Worm (Caenorhabditis elegans) whole organism, mixed stage, embryonic: Measurements from ENCODE around the gene C32D5.11.

Source experiments
- M03D4.4 ChIP-seq: sonication (generic microtip); optimal IDR thresholded peaks from 2 replicates; lab custom pipeline; 2017; ENCODE audit warnings: mild to moderate bottlenecking, missing genetic modification characterization, missing compliant biosample characterization
- bed-3 ChIP-seq: fragments of 200-800 bp; sonication (Bioruptor generic); optimal IDR thresholded peaks from 3 replicates; lab custom pipeline; 2018; ENCODE audit warnings: mild to moderate bottlenecking, missing genetic modification characterization, moderate library complexity, missing compliant biosample characterization
- ceh-39 ChIP-seq: fragments of 150-350 bp; optimal IDR thresholded peaks from 2 replicates; lab custom pipeline; 2014; ENCODE audit warnings: missing biosample characterization, missing genetic modification characterization
- ceh-43 ChIP-seq: fragments of 200-800 bp; sonication (Bioruptor generic); optimal IDR thresholded peaks from 2 replicates; lab custom pipeline; 2018; ENCODE audit warnings: mild to moderate bottlenecking, missing genetic modification characterization, moderate library complexity, missing compliant biosample characterization
- ceh-83 ChIP-seq: fragments of 200-800 bp; sonication (Bioruptor generic); optimal IDR thresholded peaks from 2 replicates; lab custom pipeline; 2018; ENCODE audit warnings: mild to moderate bottlenecking, missing genetic modification characterization, missing compliant biosample characterization
- ces-1 ChIP-seq: fragments of 150-350 bp; optimal IDR thresholded peaks from 2 replicates; lab custom pipeline; 2014; ENCODE audit warnings: missing biosample characterization, missing genetic modification reagents, missing genetic modification characterization
- drap-1 ChIP-seq: fragments of 200-800 bp; sonication (Bioruptor generic); optimal IDR thresholded peaks from 3 replicates; lab custom pipeline; 2018; ENCODE audit warnings: mild to moderate bottlenecking, missing genetic modification characterization, missing compliant biosample characterization
- flh-1 ChIP-seq: fragments of 200-800 bp; sonication (Bioruptor generic); optimal IDR thresholded peaks from 2 replicates; lab custom pipeline; 2018; ENCODE audit warnings: mild to moderate bottlenecking, missing genetic modification characterization, moderate library complexity, missing compliant biosample characterization
- ham-2 ChIP-seq: fragments of 200-800 bp; sonication (Bioruptor generic); optimal IDR thresholded peaks from 2 replicates; lab custom pipeline; 2018; ENCODE audit warnings: mild to moderate bottlenecking, missing genetic modification characterization, missing compliant biosample characterization
- hlh-1 ChIP-seq: fragments of 150-350 bp; optimal IDR thresholded peaks from 2 replicates; lab custom pipeline; 2014; ENCODE audit warnings: missing biosample characterization, missing genetic modification reagents, missing genetic modification characterization
- lin-13 ChIP-seq: fragments of 150-350 bp; optimal IDR thresholded peaks from 2 replicates; lab custom pipeline; 2014; ENCODE audit warnings: missing biosample characterization, missing genetic modification characterization
- lin-32 ChIP-seq: fragments of 200-800 bp; sonication (Bioruptor generic); optimal IDR thresholded peaks from 2 replicates; lab custom pipeline; 2018; ENCODE audit warnings: mild to moderate bottlenecking, missing genetic modification characterization, missing compliant biosample characterization
- lsy-2 ChIP-seq: fragments of 150-350 bp; optimal IDR thresholded peaks from 2 replicates; lab custom pipeline; 2014; ENCODE audit warnings: missing biosample characterization, missing genetic modification characterization
- mab-5 ChIP-seq: fragments of 150-350 bp; optimal IDR thresholded peaks from 2 replicates; lab custom pipeline; 2014; ENCODE audit warnings: missing biosample characterization, missing genetic modification characterization
- mep-1 ChIP-seq: fragments of 150-350 bp; optimal IDR thresholded peaks from 2 replicates; lab custom pipeline; 2017; ENCODE audit warnings: missing biosample characterization, missing genetic modification reagents, missing genetic modification characterization, inconsistent platforms
- mls-2 ChIP-seq: sonication (generic microtip); optimal IDR thresholded peaks from 2 replicates; lab custom pipeline; 2016; ENCODE audit warnings: mild to moderate bottlenecking, missing genetic modification characterization, moderate library complexity, missing compliant biosample characterization
- nhr-12 ChIP-seq: fragments of 150-350 bp; optimal IDR thresholded peaks from 2 replicates; lab custom pipeline; 2014; ENCODE audit warnings: missing biosample characterization, missing genetic modification characterization
- nhr-237 ChIP-seq: fragments of 150-350 bp; optimal IDR thresholded peaks from 2 replicates; lab custom pipeline; 2014; ENCODE audit warnings: missing biosample characterization, missing genetic modification characterization
- nhr-28 ChIP-seq: fragments of 150-350 bp; optimal IDR thresholded peaks from 2 replicates; lab custom pipeline; 2014; ENCODE audit warnings: missing biosample characterization, missing genetic modification characterization
- pha-4 ChIP-seq: fragments of 150-350 bp; optimal IDR thresholded peaks from 2 replicates; lab custom pipeline; 2018; ENCODE audit warnings: missing biosample characterization, missing genetic modification reagents, missing genetic modification characterization
- sem-2 ChIP-seq: fragments of 200-800 bp; sonication (Bioruptor generic); optimal IDR thresholded peaks from 2 replicates; lab custom pipeline; 2018; ENCODE audit warnings: mild to moderate bottlenecking, missing genetic modification characterization, missing compliant biosample characterization
- sptf-1 ChIP-seq: sonication (generic microtip); optimal IDR thresholded peaks from 2 replicates; lab custom pipeline; 2017; ENCODE audit warnings: mild to moderate bottlenecking, missing genetic modification characterization, moderate library complexity, missing compliant biosample characterization
- tbx-8 ChIP-seq: fragments of 200-800 bp; sonication (Bioruptor generic); optimal IDR thresholded peaks from 2 replicates; lab custom pipeline; 2018; ENCODE audit warnings: mild to moderate bottlenecking, missing genetic modification characterization, moderate library complexity, missing compliant biosample characterization
- unc-120 ChIP-seq: sonication (generic microtip); optimal IDR thresholded peaks from 2 replicates; lab custom pipeline; 2017; ENCODE audit warnings: missing genetic modification characterization, missing compliant biosample characterization; ENCODE audit not compliant: poor library complexity, severe bottlenecking
- unc-39 ChIP-seq: fragments of 150-350 bp; optimal IDR thresholded peaks from 2 replicates; lab custom pipeline; 2014; ENCODE audit warnings: missing biosample characterization, missing genetic modification characterization
- unc-62 ChIP-seq: fragments of 150-350 bp; optimal IDR thresholded peaks from 2 replicates; lab custom pipeline; 2014; ENCODE audit warnings: missing biosample characterization, missing genetic modification reagents, missing genetic modification characterization
- zip-8 ChIP-seq: fragments of 150-350 bp; optimal IDR thresholded peaks from 2 replicates; lab custom pipeline; 2014; ENCODE audit warnings: missing biosample characterization, missing genetic modification characterization
- ztf-11 ChIP-seq: fragments of 150-350 bp; optimal IDR thresholded peaks from 2 replicates; lab custom pipeline; 2014; ENCODE audit warnings: missing biosample characterization, missing genetic modification characterization

C32D5.11 gene

DNA sequence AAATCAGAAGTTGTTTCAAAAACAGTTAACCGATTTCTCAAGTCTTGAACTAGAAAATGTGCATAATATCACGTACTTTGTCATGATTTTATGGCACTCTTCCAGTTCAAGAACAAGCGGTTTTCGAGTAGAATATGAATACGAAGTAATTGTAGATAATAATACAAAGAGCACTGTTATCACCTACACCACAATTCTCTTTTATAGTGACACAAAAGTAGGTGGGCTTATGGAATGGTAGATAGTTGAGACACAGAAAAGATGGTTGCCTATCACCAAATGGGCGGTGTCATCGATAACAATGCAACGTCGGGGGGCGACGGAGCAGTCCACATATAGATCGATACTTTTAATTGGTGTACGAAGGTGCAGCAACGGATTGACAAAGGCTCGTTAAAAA lies 26.6 kb downstream of the C32D5.11 start:
- TF ChIP-seq nhr-12 (tag; lab: Kevin White, UChicago) (no peak), sem-2 (GFP tag; lab: Kevin White, UChicago) (no peak), ham-2 (GFP tag; lab: Kevin White, UChicago) (no peak), nhr-28 (tag; lab: Kevin White, UChicago) (no peak), pha-4 (tag; lab: Kevin White, UChicago) (no peak), bed-3 (GFP tag; lab: Kevin White, UChicago) (no peak), mep-1 (tag; lab: Kevin White, UChicago) (no peak), drap-1 (no peak), hlh-1 (no peak), M03D4.4 (tag; lab: Kevin White, UChicago) (no peak), lsy-2 (tag; lab: Kevin White, UChicago) (no peak), ceh-83 (GFP tag; lab: Kevin White, UChicago) (no peak), unc-62 (GFP tag; lab: Kevin White, UChicago) (no peak), mab-5 (tag; lab: Kevin White, UChicago) (no peak), mls-2 (tag; lab: Kevin White, UChicago) (no peak), ceh-43 (GFP tag; lab: Kevin White, UChicago) (no peak), sptf-1 (no peak), ceh-39 (no peak), flh-1 (GFP tag; lab: Kevin White, UChicago) (no peak)

DNA sequence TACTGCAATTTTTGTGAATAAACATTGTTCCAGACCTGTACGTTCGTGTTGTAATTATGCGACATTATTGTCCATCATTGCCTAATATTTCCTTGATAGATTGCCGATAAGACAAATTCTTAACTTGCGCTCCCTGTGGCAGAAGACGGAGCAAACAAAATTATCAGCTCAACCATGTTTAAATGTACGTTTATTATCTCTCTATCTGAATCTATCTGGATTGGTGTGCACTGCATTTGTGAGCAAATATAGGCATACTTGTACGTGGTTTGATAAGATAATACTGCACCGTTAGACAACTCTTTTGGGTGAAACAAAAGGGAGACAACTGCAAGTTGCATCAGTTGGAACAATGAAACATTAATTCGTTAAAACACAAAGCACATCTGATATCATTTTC lies 27.9 kb downstream of the C32D5.11 start:
- no peak for TF ChIP-seq flh-1 (GFP tag; lab: Kevin White, UChicago)
- TF ChIP-seq mep-1 (tag; lab: Kevin White, UChicago) = no peak
- no peak for TF ChIP-seq unc-39 (tag; lab: Kevin White, UChicago)
- no peak for TF ChIP-seq zip-8 (tag; lab: Kevin White, UChicago)
- TF ChIP-seq, all 35 proteins: peak for 0

DNA sequence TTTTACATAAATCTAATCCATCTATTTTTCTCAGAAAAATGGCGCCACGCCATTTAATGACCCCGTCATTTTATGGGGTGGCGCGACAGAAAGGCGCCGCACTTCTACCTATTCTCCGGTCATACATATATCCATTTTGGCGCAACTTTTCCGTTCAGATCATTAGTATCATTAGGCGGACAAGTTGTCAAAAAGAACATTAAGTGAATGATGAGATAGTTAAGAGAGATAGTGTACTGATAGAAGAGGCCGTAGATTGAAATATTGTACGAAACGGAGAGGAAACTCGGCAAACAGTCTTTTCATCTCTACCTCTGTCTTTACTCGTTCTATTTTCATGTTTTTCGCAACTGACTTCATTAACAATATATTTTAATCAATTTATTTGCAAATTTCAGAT lies 31.2 kb downstream of the C32D5.11 start, which contains the start of gene sma-6:
Gene sma-6, plus strand, starts transcription at position 399 of the 400 bp plus-strand sequence.
- TF ChIP-seq ztf-11 (no peak), mls-2 (tag; lab: Kevin White, UChicago) (no peak), ceh-83 (GFP tag; lab: Kevin White, UChicago) (no peak), mep-1 (tag; lab: Kevin White, UChicago) (no peak), ces-1 (GFP tag; lab: Kevin White, UChicago) (no peak), unc-120 (tag; lab: Kevin White, UChicago) (no peak), mab-5 (tag; lab: Kevin White, UChicago) (no peak), zip-8 (tag; lab: Kevin White, UChicago) (no peak)

DNA sequence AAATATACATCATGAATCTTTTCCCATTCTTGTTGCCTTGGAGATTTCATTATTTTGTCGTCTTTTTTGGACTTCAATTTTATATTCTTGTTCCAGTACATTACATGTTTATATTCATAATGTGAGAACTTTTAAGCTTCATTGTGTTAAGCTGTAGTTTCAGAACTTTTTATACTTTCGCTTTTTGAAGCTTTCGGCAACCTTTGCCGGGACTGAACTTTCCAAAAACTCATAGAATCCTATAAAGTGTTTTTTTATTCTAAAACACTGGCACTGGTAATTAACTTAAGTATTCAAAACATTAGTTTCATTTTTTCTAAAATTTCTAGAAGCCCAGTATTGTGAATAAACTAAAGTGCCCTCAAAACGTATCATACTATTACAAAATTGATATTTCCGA lies 32.3 kb downstream of the C32D5.11 start, which contains the start of gene C32D5.4:
Gene C32D5.4, minus strand, starts transcription at position 101 of the 400 bp plus-strand sequence.
- no peak for TF ChIP-seq nhr-237 (tag; lab: Kevin White, UChicago)
- TF ChIP-seq pha-4 (tag; lab: Kevin White, UChicago) = no peak
- TF ChIP-seq ceh-39 = no peak
- TF ChIP-seq unc-39 (tag; lab: Kevin White, UChicago) = no peak
- no peak for TF ChIP-seq lin-32 (GFP tag; lab: Kevin White, UChicago)
- no peak for TF ChIP-seq zip-8 (tag; lab: Kevin White, UChicago)
- TF ChIP-seq hlh-1 = no peak

DNA sequence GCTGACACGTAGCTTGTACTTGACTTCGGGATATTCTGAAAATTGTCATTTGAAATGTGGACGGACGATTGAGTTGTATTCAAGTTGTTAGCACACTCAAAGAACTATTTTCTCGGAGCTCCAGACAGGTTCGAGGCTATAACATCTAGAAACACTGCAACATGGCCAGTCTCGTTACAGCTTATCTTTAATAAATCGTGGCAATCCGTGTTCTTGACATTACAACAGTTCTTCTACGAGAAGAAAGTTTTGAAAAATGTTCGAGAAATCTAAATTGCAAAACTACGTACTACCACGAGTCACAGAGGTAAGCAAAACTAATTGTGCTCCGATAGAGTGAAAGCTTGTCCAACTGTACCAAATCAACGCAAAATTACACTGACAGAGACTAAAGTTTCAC lies 33.2 kb downstream of the C32D5.11 start:
- no peak for TF ChIP-seq lin-13
- TF ChIP-seq sptf-1 = no peak
- no peak for TF ChIP-seq sem-2 (GFP tag; lab: Kevin White, UChicago)
- TF ChIP-seq mls-2 (tag; lab: Kevin White, UChicago) = no peak
- TF ChIP-seq unc-120 (tag; lab: Kevin White, UChicago) = no peak
- TF ChIP-seq bed-3 (GFP tag; lab: Kevin White, UChicago) = no peak

DNA sequence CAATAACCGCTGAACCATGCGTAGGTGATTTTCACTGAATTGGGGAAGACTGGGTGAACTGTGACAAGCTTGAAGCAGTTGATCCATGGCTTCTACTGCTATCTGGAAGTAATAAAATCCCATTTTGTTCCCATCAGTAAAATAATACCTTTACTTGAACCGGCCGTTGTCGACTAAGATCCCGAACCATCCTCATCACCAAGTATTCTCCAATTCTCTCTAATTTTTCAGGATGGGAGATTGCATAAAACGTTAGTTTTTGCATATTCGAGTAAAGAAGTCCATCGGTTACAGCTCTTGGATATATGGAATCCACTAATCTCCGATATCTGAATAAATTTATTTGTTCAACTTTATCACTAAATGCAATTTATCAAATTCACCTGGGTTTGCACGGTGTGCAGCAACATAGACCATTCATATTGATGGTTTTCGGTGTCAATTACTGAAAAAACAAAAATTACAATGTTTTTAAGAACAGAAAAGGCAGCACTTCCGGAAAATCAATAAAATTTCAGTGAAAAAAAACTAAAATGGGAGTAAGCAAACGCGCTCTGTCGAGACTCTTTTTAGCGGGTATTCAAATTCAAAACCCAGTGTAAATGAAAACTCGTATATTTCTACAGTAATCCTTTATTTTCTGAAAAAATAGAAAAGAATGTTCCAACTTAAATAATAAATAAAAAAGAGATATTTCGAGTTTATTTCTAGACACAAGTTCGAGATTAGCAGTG lies 34.4 kb downstream of the C32D5.11 start, which contains the start of gene efr-3:
Gene efr-3, minus strand, starts transcription at position 505 of the 734 bp plus-strand sequence.
- no peak for TF ChIP-seq nhr-12 (tag; lab: Kevin White, UChicago)
- no peak for TF ChIP-seq ztf-11
- no peak for TF ChIP-seq lin-32 (GFP tag; lab: Kevin White, UChicago)
- TF ChIP-seq ham-2 (GFP tag; lab: Kevin White, UChicago) = no peak
- no peak for TF ChIP-seq mep-1 (tag; lab: Kevin White, UChicago)
- no peak for TF ChIP-seq ceh-43 (GFP tag; lab: Kevin White, UChicago)
- TF ChIP-seq tbx-8 (GFP tag; lab: Kevin White, UChicago) = no peak
- TF ChIP-seq lsy-2 (tag; lab: Kevin White, UChicago) = peak; percentile 51
